Fruit fly (Drosophila melanogaster): ENCODE results near the gene Hpf1.

Gene Hpf1

DNA sequence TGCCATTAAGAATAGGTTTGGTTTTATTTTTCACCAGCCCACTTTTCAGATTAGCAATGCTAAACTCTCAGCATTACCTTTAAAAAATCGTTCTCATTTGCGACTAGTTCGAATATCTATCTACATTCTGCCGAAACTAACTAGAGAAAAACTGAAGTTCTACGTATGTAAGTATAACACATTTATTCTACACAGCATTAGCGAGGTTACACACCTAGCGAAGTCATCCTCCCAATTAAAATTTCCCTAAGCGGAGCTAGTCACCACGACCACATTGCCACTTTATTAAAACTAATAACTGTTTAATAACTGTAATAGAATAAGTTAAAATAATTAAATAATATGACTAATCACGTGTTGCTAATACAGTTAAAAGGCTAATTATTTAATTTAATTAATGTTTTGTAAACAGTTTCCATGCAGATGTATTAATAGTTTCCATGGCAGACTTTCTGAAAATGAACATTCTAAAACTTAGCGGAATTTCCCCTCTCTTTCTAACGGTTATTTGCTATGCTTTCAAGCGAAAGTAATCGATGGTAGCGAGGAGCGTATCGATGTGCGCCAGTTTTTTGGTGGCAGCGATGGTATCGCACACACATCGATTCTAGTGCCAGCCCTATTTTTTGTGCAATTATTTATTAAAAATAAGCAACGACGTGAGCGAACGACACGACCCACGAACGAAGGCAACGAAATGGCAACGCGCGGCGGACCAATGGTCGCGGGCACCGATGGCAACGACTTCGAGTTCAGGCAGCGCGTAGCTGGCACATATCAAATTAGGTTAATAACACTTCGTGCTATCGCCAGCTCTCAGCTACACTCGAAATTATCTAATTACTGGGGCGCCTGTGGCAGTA is 12.7 kb upstream of the Hpf1 start, which contains the start of gene jagn (continued):
- TF ChIP-seq Usf (GFP tag; optimal IDR thresholded peaks at IDR 0.05), result peak; percentile 42
- peak; percentile 36 for TF ChIP-seq CG12744 (GFP tag; optimal IDR thresholded peaks at IDR 0.05)
- peak; percentile 95 for TF ChIP-seq Myb (GFP tag; optimal IDR thresholded peaks at IDR 0.05)
- peak; percentile 14 for TF ChIP-seq CG1832 (GFP tag; optimal IDR thresholded peaks at IDR 0.05)
- no peak for TF ChIP-seq CG8359 (GFP tag; optimal IDR thresholded peaks at IDR 0.05; ENCODE audit: borderline replicate concordance)
- TF ChIP-seq tio (GFP tag; optimal IDR thresholded peaks at IDR 0.05), result no peak
- peak; percentile 70 for TF ChIP-seq ranshi (GFP tag; IDR thresholded peaks at IDR 0.05)
- TF ChIP-seq CG1233 (GFP tag; optimal IDR thresholded peaks at IDR 0.05), result peak; percentile 59
- TF ChIP-seq sr (GFP tag; IDR thresholded peaks at IDR 0.05), result no peak
- no peak for TF ChIP-seq GATAe (GFP tag; conservative IDR thresholded peaks at IDR 0.05)
- no peak for TF ChIP-seq CG31365 (tag; optimal IDR thresholded peaks at IDR 0.05)
- TF ChIP-seq pfk (GFP tag; optimal IDR thresholded peaks at IDR 0.05), result no peak
- peak; percentile 99 for TF ChIP-seq zen2 (GFP tag; IDR thresholded peaks at IDR 0.05; ENCODE audit: partially characterized antibody)
- TF ChIP-seq exex (tag; optimal IDR thresholded peaks at IDR 0.05), result peak; percentile 34
- TF ChIP-seq Bdp1 (GFP tag; optimal IDR thresholded peaks at IDR 0.05), result peak; percentile 33
- TF ChIP-seq dmrt99B (tag; optimal IDR thresholded peaks at IDR 0.05), result no peak
- no peak for TF ChIP-seq CG12769 (tag; optimal IDR thresholded peaks at IDR 0.05)
- peak; percentile 86 for TF ChIP-seq Lhr (GFP tag; optimal IDR thresholded peaks at IDR 0.05)
- TF ChIP-seq unpg (GFP tag; optimal IDR thresholded peaks at IDR 0.05), result peak; percentile 43
- TF ChIP-seq sisA (GFP tag; IDR thresholded peaks at IDR 0.05), result peak; percentile 62
- peak; percentile 66 for TF ChIP-seq Abd-B (GFP tag; optimal IDR thresholded peaks at IDR 0.05)
- TF ChIP-seq ems (GFP tag; optimal IDR thresholded peaks at IDR 0.05), result peak; percentile 60
- TF ChIP-seq CG12299 (tag; optimal IDR thresholded peaks at IDR 0.05), result no peak
- TF ChIP-seq Bgb (GFP tag; IDR thresholded peaks at IDR 0.05; ENCODE audit: partially characterized antibody), result peak; percentile 100
- TF ChIP-seq H2.0 (GFP tag; IDR thresholded peaks at IDR 0.05), result peak; percentile 73
- peak; percentile 53; the same call in 1 of the 3 replicates for TF ChIP-seq Optix (GFP tag; IDR thresholded peaks at IDR 0.05)
- TF ChIP-seq CG33557 (GFP tag; optimal IDR thresholded peaks at IDR 0.05), result peak; percentile 23
- peak; percentile 59; the same call in 1 of the 3 replicates for TF ChIP-seq CG34422 (GFP tag; IDR thresholded peaks at IDR 0.05)
- peak; percentile 80 for TF ChIP-seq lbe (GFP tag; optimal IDR thresholded peaks at IDR 0.05)
- no peak for TF ChIP-seq CkIIα-i1 (GFP tag; IDR thresholded peaks at IDR 0.05)
- TF ChIP-seq Camta (GFP tag; optimal IDR thresholded peaks at IDR 0.05), result peak; percentile 52
- peak; percentile 13 for TF ChIP-seq Ssrp (tag; optimal IDR thresholded peaks at IDR 0.05)
- TF ChIP-seq mam (GFP tag; optimal IDR thresholded peaks at IDR 0.05), result peak; percentile 79
- TF ChIP-seq Dll (GFP tag; IDR thresholded peaks at IDR 0.05; ENCODE audit: partially characterized antibody), result peak; percentile 99
- TF ChIP-seq hkb (optimal IDR thresholded peaks at IDR 0.05), result peak; percentile 25
- TF ChIP-seq hkb (GFP tag; IDR thresholded peaks at IDR 0.05), result peak; percentile 52; the same call in 1 of the 2 replicates
- no peak for TF ChIP-seq BtbVII (GFP tag; optimal IDR thresholded peaks at IDR 0.05)
- TF ChIP-seq CG14050 (GFP tag; IDR thresholded peaks at IDR 0.05), result no peak; the same call in 2 of the 3 replicates
- peak; percentile 98 for TF ChIP-seq CG34224 (GFP tag; IDR thresholded peaks at IDR 0.05; ENCODE audit: partially characterized antibody)
- peak; percentile 91 for TF ChIP-seq slbo (GFP tag; IDR thresholded peaks at IDR 0.05)
- TF ChIP-seq HLH3B (GFP tag; IDR thresholded peaks at IDR 0.05), result 0 out of 2 replicates have a peak, but pooled peaks have one; percentile 29
- TF ChIP-seq corto (GFP tag; optimal IDR thresholded peaks at IDR 0.05), result no peak
- TF ChIP-seq HLH54F (GFP tag; optimal IDR thresholded peaks at IDR 0.05), result peak; percentile 80
- no peak for TF ChIP-seq CG31388 (GFP tag; optimal IDR thresholded peaks at IDR 0.05)
- peak; percentile 77 for TF ChIP-seq CG1603 (tag; optimal IDR thresholded peaks at IDR 0.05)
- TF ChIP-seq insv (GFP tag; optimal IDR thresholded peaks at IDR 0.05), result peak in 1 of 2 experiments; percentile 86
- no peak for TF ChIP-seq zf30C (GFP tag; optimal IDR thresholded peaks at IDR 0.05)
- peak; percentile 80 for TF ChIP-seq CG15479 (GFP tag; optimal IDR thresholded peaks at IDR 0.05)

All from whole organism, embryonic.